Fruit fly (Drosophila melanogaster) whole organism, wandering third instar larva: ENCODE data around the gene CG33293.

Experiments used
- Dfd ChIP-seq: fragments of >200 bp; optimal IDR thresholded peaks from 2 replicates; lab custom pipeline; 2017; ENCODE audit warnings: missing biosample characterization, missing genetic modification characterization
- Sp1 ChIP-seq: fragments of 200-800 bp; sonication (Bioruptor generic); optimal IDR thresholded peaks from 3 replicates; lab custom pipeline; 2019; ENCODE audit warnings: missing biosample characterization, mild to moderate bottlenecking, missing genetic modification characterization, moderate library complexity
- h ChIP-seq: fragments of 200-800 bp; sonication (Bioruptor generic); optimal IDR thresholded peaks from 3 replicates; lab custom pipeline; 2016; ENCODE audit warnings: missing biosample characterization, mild to moderate bottlenecking, missing genetic modification characterization
- psq ChIP-seq: fragments of 200-800 bp; sonication (Bioruptor generic); optimal IDR thresholded peaks from 3 replicates; lab custom pipeline; 2017; ENCODE audit warnings: missing biosample characterization, mild to moderate bottlenecking, missing genetic modification characterization, moderate library complexity

dm6 chr3R:5219466-5219865 lies 21.1 kb downstream of the CG33293 start, which contains the start of the genes Prosbeta2R2 and CG1116:
- TF ChIP-seq Sp1 (GFP tag; lab: Kevin White, UChicago): no peak
- TF ChIP-seq Dfd: no peak
- TF ChIP-seq psq (GFP tag; lab: Kevin White, UChicago): no peak
- TF ChIP-seq h (GFP tag; lab: Kevin White, UChicago): no peak
